Worm (Caenorhabditis elegans) whole organism, L4 larva: ENCODE measurements around the gene C05E11.7.

Experiments used
- F49E8.2 ChIP-seq: sonication (generic microtip); optimal IDR thresholded peaks from 2 replicates; lab custom pipeline; 2016; ENCODE audit warnings: missing compliant biosample characterization, mild to moderate bottlenecking, missing genetic modification characterization, borderline replicate concordance
- nhr-11 ChIP-seq: fragments of 150-350 bp; optimal IDR thresholded peaks from 2 replicates; lab custom pipeline; 2014; ENCODE audit warnings: missing biosample characterization, missing genetic modification characterization
- nhr-28 ChIP-seq: fragments of 150-350 bp; optimal IDR thresholded peaks from 2 replicates; lab custom pipeline; 2014; ENCODE audit warnings: missing biosample characterization, missing genetic modification characterization

ce11 chrX:4548929-4549328 is 36.5 kb downstream of the C05E11.7 start:
- TF ChIP-seq F49E8.2 (tag; lab: Kevin White, UChicago) = no peak
- no peak for TF ChIP-seq nhr-28 (tag; lab: Kevin White, UChicago)
- TF ChIP-seq nhr-11 (tag; lab: Kevin White, UChicago) = no peak
